Worm (Caenorhabditis elegans): ENCODE measurements around the gene C35B1.9.

- TF ChIP-seq him-1 (tag; optimal IDR thresholded peaks at IDR 0.05) (no peak), dao-5 (tag; optimal IDR thresholded peaks at IDR 0.05) (no peak)
Observed at ce11 chrIV:4083094-4083493, 2.3 kb upstream of the C35B1.9 start.
